Worm (Caenorhabditis elegans): ENCODE data around the gene D1086.7.

- TF ChIP-seq ceh-36 (tag; optimal IDR thresholded peaks at IDR 0.05), result no peak
- TF ChIP-seq ama-1 (optimal IDR thresholded peaks at IDR 0.05), result no peak
- TF ChIP-seq tra-4 (tag; optimal IDR thresholded peaks at IDR 0.05), result no peak
Observed at ce11 chrV:14092403-14092802, 8.3 kb downstream of the D1086.7 start, which contains the start of gene D1086.3.
